Fruit fly (Drosophila melanogaster) S2 (cell line): Measurements from ENCODE around the gene Wdfy2.

Experiments used
- CG8478 ChIP-seq: fragments of >200 bp; optimal IDR thresholded peaks from 2 replicates; lab custom pipeline; 2018
- CTCF ChIP-seq, 2 experiments: fragments of >200 bp; optimal IDR thresholded peaks; 2 replicates each; lab custom pipeline; 2018

DNA sequence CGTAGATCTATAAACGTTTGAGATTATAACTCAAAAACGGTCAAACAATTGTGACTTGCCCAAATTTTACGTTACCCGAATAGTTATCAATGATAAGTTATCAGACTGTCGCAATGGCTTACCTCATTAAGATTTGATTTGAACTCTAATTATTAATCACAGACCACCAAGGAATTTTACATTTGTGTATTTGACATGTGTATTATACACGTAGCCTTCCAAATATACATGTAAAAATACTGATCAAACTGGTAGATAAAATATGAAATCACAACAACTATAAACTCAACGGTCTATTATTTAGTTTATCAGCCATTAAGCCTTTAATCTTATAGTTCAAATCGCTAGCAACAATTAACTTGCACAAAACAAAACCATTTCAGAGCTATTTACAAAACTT is 29.6 kb upstream of the Wdfy2 start:
- TF ChIP-seq CG8478: no peak
- no peak for TF ChIP-seq CTCF (optimal IDR thresholded peaks at IDR 0.05; lab: Kevin White, UChicago)
